Worm (Caenorhabditis elegans): ENCODE results near the gene C44B11.1.

The C44B11.1 gene

DNA sequence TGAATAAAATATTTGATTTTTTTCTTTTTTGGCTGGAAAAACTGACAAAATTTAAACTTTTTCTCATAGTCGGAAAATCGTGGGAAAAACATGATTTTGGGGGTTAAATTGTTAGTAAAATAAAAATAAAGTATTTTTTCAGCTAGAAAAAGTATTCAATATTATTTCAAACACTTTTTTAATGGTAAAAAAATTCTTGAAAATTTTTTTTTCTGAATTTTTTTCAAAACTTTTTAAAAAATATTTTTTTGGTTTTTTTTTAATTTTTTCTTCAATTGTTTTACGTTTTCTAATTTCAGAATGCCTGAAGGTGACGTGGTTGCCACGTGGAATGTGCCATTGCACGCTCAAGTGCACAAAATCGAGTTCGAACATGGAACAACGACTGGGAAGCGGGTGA lies at the start of gene C44B11.1:
TSS of gene C44B11.1 (plus strand) at position 301 of the 400 bp plus-strand sequence.
- TF ChIP-seq pha-2 (tag; optimal IDR thresholded peaks at IDR 0.05) = no peak
- TF ChIP-seq dve-1 (tag; optimal IDR thresholded peaks at IDR 0.05) = no peak
- no peak for TF ChIP-seq nfya-1 (tag; optimal IDR thresholded peaks at IDR 0.05)
- TF ChIP-seq sox-2 (GFP tag; IDR thresholded peaks at IDR 0.05) = no peak
- no peak for TF ChIP-seq hlh-8 (tag; optimal IDR thresholded peaks at IDR 0.05)
- no peak for TF ChIP-seq ceh-45 (GFP tag; IDR thresholded peaks at IDR 0.05)

DNA sequence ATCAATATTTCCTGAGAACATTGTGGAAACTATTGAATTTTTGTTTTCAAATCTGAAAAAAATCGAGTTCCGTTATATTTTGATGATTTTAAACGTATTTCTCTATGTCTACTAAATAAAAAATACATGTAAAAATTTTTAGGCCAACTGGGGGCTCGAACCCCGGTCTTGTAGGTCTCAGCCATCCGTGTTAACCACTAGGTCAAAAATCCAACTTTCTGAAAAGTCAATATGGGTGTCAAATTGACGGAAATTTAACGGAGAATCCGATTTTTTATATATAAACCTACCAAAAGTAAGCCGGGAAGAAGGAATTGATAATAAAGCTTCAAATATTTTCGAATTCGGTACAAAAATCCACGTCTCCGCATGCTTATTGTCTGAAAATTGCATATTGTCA lies 48.8 kb upstream of the C44B11.1 start:
- TF ChIP-seq C38D4.7 (GFP tag; optimal IDR thresholded peaks at IDR 0.05) (no peak), dmd-4 (tag; optimal IDR thresholded peaks at IDR 0.05; ENCODE audit: borderline replicate concordance) (no peak)

DNA sequence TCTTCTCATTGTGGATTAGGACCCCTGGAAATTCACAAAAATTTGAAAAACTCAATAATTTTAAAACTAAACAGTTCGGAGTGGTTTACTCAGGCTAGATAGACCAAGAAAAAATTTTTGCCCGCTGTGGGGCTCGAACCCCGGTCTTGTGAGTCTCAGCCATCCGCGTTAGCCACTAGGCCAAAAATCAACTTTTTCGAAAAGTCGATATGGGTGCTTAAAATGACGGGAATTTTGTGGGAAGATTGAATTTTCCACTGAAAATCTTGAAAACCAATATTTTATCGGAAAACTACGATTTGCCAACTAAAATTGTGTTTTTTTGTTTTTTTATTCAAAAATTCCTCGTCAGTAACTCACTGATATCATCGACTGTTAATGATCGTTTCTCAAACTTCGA lies 47.5 kb upstream of the C44B11.1 start:
- no peak for TF ChIP-seq ztf-16 (tag; optimal IDR thresholded peaks at IDR 0.05)
- TF ChIP-seq C08G9.2 (tag; optimal IDR thresholded peaks at IDR 0.05) = no peak

DNA sequence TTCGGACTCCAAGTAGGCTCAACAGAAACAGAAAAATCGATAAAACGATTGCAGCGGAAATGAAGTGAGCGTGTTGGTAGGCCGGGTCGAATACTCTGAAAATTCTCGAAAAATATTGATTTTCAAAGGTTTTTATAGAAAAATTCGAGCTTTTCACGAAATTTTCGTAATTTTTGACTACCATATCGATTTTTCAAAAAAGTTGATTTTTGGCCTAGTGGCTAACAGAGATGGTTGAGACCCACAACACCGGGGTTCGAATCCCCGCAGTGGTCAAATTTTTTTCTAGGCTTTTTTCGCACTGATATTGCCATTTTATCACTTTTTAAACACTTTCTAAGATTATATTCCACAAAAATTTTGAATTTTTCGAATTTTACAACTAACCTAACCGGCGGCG lies 46.3 kb upstream of the C44B11.1 start:
- TF ChIP-seq F13H6.1 (tag; optimal IDR thresholded peaks at IDR 0.05) = no peak
- no peak for TF ChIP-seq pax-1 (tag; optimal IDR thresholded peaks at IDR 0.05)
- no peak for TF ChIP-seq elt-2 (tag; optimal IDR thresholded peaks at IDR 0.05)
- TF ChIP-seq pha-2 (tag; optimal IDR thresholded peaks at IDR 0.05) = no peak
- TF ChIP-seq sox-4 (tag; optimal IDR thresholded peaks at IDR 0.05) = no peak
- TF ChIP-seq ceh-19 (GFP tag; optimal IDR thresholded peaks at IDR 0.05) = no peak
- no peak for TF ChIP-seq madf-2 (tag; optimal IDR thresholded peaks at IDR 0.05)
- no peak for TF ChIP-seq unc-55 (GFP tag; optimal IDR thresholded peaks at IDR 0.05)
- no peak for TF ChIP-seq pros-1 (tag; optimal IDR thresholded peaks at IDR 0.05)
- no peak for TF ChIP-seq sox-2 (GFP tag; IDR thresholded peaks at IDR 0.05)
- TF ChIP-seq ttx-3 (tag; optimal IDR thresholded peaks at IDR 0.05) = no peak
- TF ChIP-seq pha-4 (tag; optimal IDR thresholded peaks at IDR 0.05) = no peak
- TF ChIP-seq ref-2 (tag; optimal IDR thresholded peaks at IDR 0.05) = no peak
- TF ChIP-seq mec-3 (tag; optimal IDR thresholded peaks at IDR 0.05; ENCODE audit: borderline replicate concordance) = no peak
- no peak for TF ChIP-seq ets-4 (tag; optimal IDR thresholded peaks at IDR 0.05)
- TF ChIP-seq zip-5 (tag; optimal IDR thresholded peaks at IDR 0.05) = no peak
- TF ChIP-seq ceh-22 (tag; optimal IDR thresholded peaks at IDR 0.05) = no peak
- TF ChIP-seq sdc-2 (tag; optimal IDR thresholded peaks at IDR 0.05) = no peak

DNA sequence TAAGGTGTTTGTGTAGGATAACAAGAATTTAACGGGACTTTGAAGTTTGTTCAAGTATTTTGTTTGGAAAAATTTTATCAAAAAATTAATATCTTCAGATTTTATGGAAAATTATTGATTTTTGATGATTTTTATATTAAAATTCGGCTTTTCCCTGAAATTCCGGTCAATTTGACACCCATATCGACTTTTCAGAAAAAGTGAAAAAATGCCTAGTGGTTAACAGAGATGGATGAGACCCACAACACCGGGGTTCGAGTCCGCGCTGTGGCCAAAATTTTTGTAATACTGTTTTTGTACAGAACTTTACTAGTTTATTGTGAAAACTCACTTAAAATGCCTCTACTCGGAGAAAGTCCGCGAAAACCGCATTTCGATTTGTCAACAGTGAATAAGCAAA lies 45.5 kb upstream of the C44B11.1 start:
- no peak for TF ChIP-seq fkh-10 (GFP tag; optimal IDR thresholded peaks at IDR 0.05)
- TF ChIP-seq nhr-11 (tag; optimal IDR thresholded peaks at IDR 0.05) = no peak
- TF ChIP-seq ceh-2 (tag; optimal IDR thresholded peaks at IDR 0.05) = no peak
- no peak for TF ChIP-seq pha-2 (tag; optimal IDR thresholded peaks at IDR 0.05)
- TF ChIP-seq zip-5 (tag; optimal IDR thresholded peaks at IDR 0.05) = no peak

DNA sequence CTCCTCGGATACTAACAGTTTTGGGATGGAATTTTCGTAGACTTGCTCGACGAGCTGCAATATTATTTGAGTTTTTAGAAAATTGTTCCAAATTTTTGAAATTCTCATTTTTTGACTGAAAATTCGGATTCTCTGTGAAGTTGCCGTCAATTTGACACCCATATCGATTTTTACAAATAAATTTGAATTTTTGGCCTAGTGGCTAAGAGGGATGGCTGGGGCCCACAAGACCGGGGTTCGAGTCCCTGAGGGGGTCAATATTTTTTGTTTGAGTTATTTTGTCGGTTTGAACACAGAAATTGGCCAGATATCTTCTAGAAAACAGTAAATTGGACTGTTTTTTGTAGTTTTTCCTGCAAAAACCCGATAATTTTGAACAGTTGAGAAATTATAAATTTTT lies 44.5 kb upstream of the C44B11.1 start:
- TF ChIP-seq ceh-34 (tag; optimal IDR thresholded peaks at IDR 0.05) (no peak), ceh-2 (tag; optimal IDR thresholded peaks at IDR 0.05) (no peak), hlh-6 (tag; optimal IDR thresholded peaks at IDR 0.05) (no peak), dve-1 (tag; optimal IDR thresholded peaks at IDR 0.05) (no peak), ceh-19 (GFP tag; optimal IDR thresholded peaks at IDR 0.05) (no peak), ceh-6 (GFP tag; optimal IDR thresholded peaks at IDR 0.05) (no peak), ceh-24 (tag; optimal IDR thresholded peaks at IDR 0.05) (no peak), fkh-10 (GFP tag; optimal IDR thresholded peaks at IDR 0.05) (no peak), dmd-4 (tag; optimal IDR thresholded peaks at IDR 0.05; ENCODE audit: borderline replicate concordance) (no peak), elt-4 (tag; optimal IDR thresholded peaks at IDR 0.05) (no peak), unc-3 (GFP tag; conservative IDR thresholded peaks at IDR 0.05) (no peak), unc-3 (tag; optimal IDR thresholded peaks at IDR 0.05) (no peak), K02D7.2 (tag; optimal IDR thresholded peaks at IDR 0.05) (no peak), lin-11 (tag; optimal IDR thresholded peaks at IDR 0.05) (no peak), madf-2 (tag; optimal IDR thresholded peaks at IDR 0.05) (no peak), ceh-30 (tag; optimal IDR thresholded peaks at IDR 0.05) (no peak), unc-55 (GFP tag; optimal IDR thresholded peaks at IDR 0.05) (no peak), ztf-16 (tag; optimal IDR thresholded peaks at IDR 0.05) (no peak), rnt-1 (tag; optimal IDR thresholded peaks at IDR 0.05) (no peak)
